Fruit fly (Drosophila melanogaster) whole organism, embryonic: ENCODE measurements around the gene CG42554.

ENCODE experiments used
- Atf3 ChIP-seq: fragments of 200-800 bp; sonication (Bioruptor generic); optimal IDR thresholded peaks from 3 replicates; lab custom pipeline; 2016; ENCODE audit warnings: missing biosample characterization, missing genetic modification characterization
- Awh ChIP-seq: fragments of 200-800 bp; sonication (Bioruptor generic); IDR thresholded peaks from 2 replicates; pipeline ENCODE4, ENCODE4 v1.3.6; 2022; ENCODE audit warnings: missing biosample characterization, missing genetic modification characterization
- CG13775 ChIP-seq: fragments of 200-800 bp; sonication (Bioruptor generic); optimal IDR thresholded peaks from 3 replicates; lab custom pipeline; 2017; ENCODE audit warnings: missing biosample characterization, mild to moderate bottlenecking, missing genetic modification characterization
- CG17328 ChIP-seq: fragments of 200-800 bp; sonication (Bioruptor generic); IDR thresholded peaks from 2 replicates; pipeline ENCODE4 v1.3.6; 2022; ENCODE audit warnings: missing biosample characterization, missing genetic modification characterization
- CG17359 ChIP-seq: fragments of 200-800 bp; sonication (Bioruptor generic); optimal IDR thresholded peaks from 3 replicates; lab custom pipeline; 2018; ENCODE audit warnings: missing biosample characterization, mild to moderate bottlenecking, missing genetic modification characterization, moderate library complexity
- CG17802 ChIP-seq: fragments of 200-800 bp; sonication (Bioruptor generic); optimal IDR thresholded peaks from 2 replicates; lab custom pipeline; 2018; ENCODE audit warnings: missing biosample characterization, mild to moderate bottlenecking, missing genetic modification characterization, moderate library complexity
- CG1792 ChIP-seq: fragments of 200-800 bp; sonication (Bioruptor generic); optimal IDR thresholded peaks from 2 replicates; lab custom pipeline; 2016; ENCODE audit warnings: missing biosample characterization, missing genetic modification characterization
- CG31441 ChIP-seq: fragments of 200-800 bp; sonication (Bioruptor generic); IDR thresholded peaks from 2 replicates; pipeline ENCODE4 v1.3.6; 2022; ENCODE audit warnings: missing biosample characterization, missing genetic modification characterization
- CG32532 ChIP-seq: fragments of 200-800 bp; sonication (Bioruptor generic); IDR thresholded peaks from 2 replicates; pipeline ENCODE4 v1.3.6; 2022; ENCODE audit warnings: missing biosample characterization, missing genetic modification characterization
- CG4730 ChIP-seq: fragments of 200-800 bp; sonication (Bioruptor generic); IDR thresholded peaks from 2 replicates; pipeline ENCODE4 v1.3.6; 2022; ENCODE audit warnings: missing biosample characterization, missing genetic modification characterization
- CG6254 ChIP-seq: fragments of 200-800 bp; sonication (Bioruptor generic); optimal IDR thresholded peaks from 3 replicates; lab custom pipeline; 2017; ENCODE audit warnings: mild to moderate bottlenecking, missing biosample characterization, missing genetic modification reagents, missing genetic modification characterization
- CG6683 ChIP-seq: fragments of 200-800 bp; sonication (Bioruptor generic); optimal IDR thresholded peaks from 2 replicates; lab custom pipeline; 2017; ENCODE audit warnings: missing biosample characterization, mild to moderate bottlenecking, missing genetic modification characterization, missing genetic modification reagents
- CG7745 ChIP-seq: fragments of 200-800 bp; sonication (Bioruptor generic); optimal IDR thresholded peaks from 2 replicates; lab custom pipeline; 2018; ENCODE audit warnings: missing biosample characterization, mild to moderate bottlenecking, missing genetic modification characterization, moderate library complexity
- CG9609 ChIP-seq: fragments of 200-800 bp; sonication (Bioruptor generic); optimal IDR thresholded peaks from 3 replicates; lab custom pipeline; 2016; ENCODE audit warnings: missing biosample characterization, missing genetic modification characterization
- CG9727 ChIP-seq: fragments of 200-800 bp; sonication (Bioruptor generic); optimal IDR thresholded peaks from 3 replicates; lab custom pipeline; 2017; ENCODE audit warnings: missing biosample characterization, mild to moderate bottlenecking, missing genetic modification characterization
- Elba2 ChIP-seq: fragments of 200-800 bp; sonication (Bioruptor generic); optimal IDR thresholded peaks from 3 replicates; lab custom pipeline; 2016; ENCODE audit warnings: missing biosample characterization, missing genetic modification characterization
- HLHmδ ChIP-seq: fragments of 200-800 bp; sonication (Bioruptor generic); optimal IDR thresholded peaks from 2 replicates; lab custom pipeline; 2018; ENCODE audit warnings: missing biosample characterization, mild to moderate bottlenecking, missing genetic modification characterization, moderate library complexity
- Sox102F ChIP-seq: fragments of 200-800 bp; sonication (Bioruptor generic); optimal IDR thresholded peaks from 2 replicates; lab custom pipeline; 2018; ENCODE audit warnings: missing biosample characterization, mild to moderate bottlenecking, missing genetic modification characterization, moderate library complexity
- Ssrp ChIP-seq: fragments of 200-800 bp; sonication (Bioruptor generic); optimal IDR thresholded peaks from 2 replicates; lab custom pipeline; 2018; ENCODE audit warnings: missing biosample characterization, mild to moderate bottlenecking, missing genetic modification characterization, moderate library complexity
- YL-1 ChIP-seq: fragments of 200-800 bp; sonication (Bioruptor generic); optimal IDR thresholded peaks from 3 replicates; lab custom pipeline; 2017; ENCODE audit warnings: missing biosample characterization, mild to moderate bottlenecking, missing genetic modification characterization
- al ChIP-seq: fragments of 200-800 bp; sonication (Bioruptor generic); IDR thresholded peaks from 2 replicates; pipeline ENCODE4 v1.3.6; 2022; ENCODE audit warnings: missing biosample characterization, missing genetic modification characterization
- ase ChIP-seq: fragments of 200-800 bp; sonication (Bioruptor generic); IDR thresholded peaks from 3 replicates; pipeline ENCODE4 v1.3.6; 2022; ENCODE audit warnings: missing biosample characterization, missing genetic modification characterization
- ash1 ChIP-seq: fragments of 200-800 bp; sonication (Bioruptor generic); optimal IDR thresholded peaks from 2 replicates; lab custom pipeline; 2018; ENCODE audit warnings: missing biosample characterization, mild to moderate bottlenecking, missing genetic modification characterization
- chinmo ChIP-seq: fragments of 200-800 bp; sonication (Bioruptor generic); IDR thresholded peaks from 4 replicates; pipeline ENCODE4 v1.3.6; 2022; ENCODE audit warnings: missing biosample characterization, missing genetic modification characterization; ENCODE audit not compliant: partially characterized antibody
- da ChIP-seq: fragments of 200-800 bp; sonication (Bioruptor generic); optimal IDR thresholded peaks from 2 replicates; lab custom pipeline; 2016; ENCODE audit warnings: missing biosample characterization, missing genetic modification characterization
- dm ChIP-seq: fragments of 200-800 bp; sonication (Bioruptor generic); optimal IDR thresholded peaks from 3 replicates; lab custom pipeline; 2016; ENCODE audit warnings: missing biosample characterization, missing genetic modification characterization
- ems ChIP-seq: fragments of 200-800 bp; sonication (Bioruptor generic); optimal IDR thresholded peaks from 3 replicates; lab custom pipeline; 2016; ENCODE audit warnings: missing biosample characterization, missing genetic modification characterization
- fu2 ChIP-seq: fragments of 200-800 bp; sonication (Bioruptor generic); optimal IDR thresholded peaks from 2 replicates; lab custom pipeline; 2016; ENCODE audit warnings: missing biosample characterization, missing genetic modification characterization
- grn ChIP-seq: fragments of 200-800 bp; sonication (Bioruptor generic); optimal IDR thresholded peaks from 3 replicates; lab custom pipeline; 2017; ENCODE audit warnings: missing biosample characterization, missing genetic modification characterization
- gro ChIP-seq: fragments of 200-800 bp; sonication (Bioruptor generic); optimal IDR thresholded peaks from 2 replicates; lab custom pipeline; 2016; ENCODE audit warnings: missing biosample characterization, missing genetic modification characterization
- hkb ChIP-seq, 2 experiments: fragments of 200-800 bp in 1 of 2; fragments of >200 bp in 1 of 2; sonication (Bioruptor generic) in 1 of 2; IDR thresholded peaks in 1 of 2; optimal IDR thresholded peaks in 1 of 2; 2 replicates each; pipeline versions ENCODE4 v1.3.6 to Lab custom; 2017 to 2022; ENCODE audit warnings: missing biosample characterization in 1 of 2, missing genetic modification characterization in 1 of 2
- knrl ChIP-seq: fragments of 200-800 bp; sonication (Bioruptor generic); IDR thresholded peaks from 3 replicates; pipeline ENCODE4 v1.3.6; 2022; ENCODE audit warnings: missing biosample characterization, missing genetic modification characterization; ENCODE audit not compliant: partially characterized antibody
- lov ChIP-seq, 2 experiments: fragments of 200-800 bp in 1 of 2; fragments of >200 bp in 1 of 2; sonication (Bioruptor generic) in 1 of 2; IDR thresholded peaks in 1 of 2; optimal IDR thresholded peaks in 1 of 2; 2 replicates in 1 of 2; 3 replicates in 1 of 2; pipeline versions ENCODE4 v1.3.6 to Lab custom; 2017 to 2022; ENCODE audit warnings: missing biosample characterization in 1 of 2, missing genetic modification characterization in 1 of 2
- nau ChIP-seq: fragments of 200-800 bp; sonication (Bioruptor generic); optimal IDR thresholded peaks from 3 replicates; lab custom pipeline; 2017; ENCODE audit warnings: missing biosample characterization, mild to moderate bottlenecking, missing genetic modification characterization, missing genetic modification reagents
- nmo ChIP-seq: fragments of 200-800 bp; sonication (Bioruptor generic); optimal IDR thresholded peaks from 2 replicates; lab custom pipeline; 2018; ENCODE audit warnings: missing biosample characterization, mild to moderate bottlenecking, missing genetic modification characterization, moderate library complexity
- p53 ChIP-seq: fragments of 200-800 bp; sonication (Bioruptor generic); optimal IDR thresholded peaks from 2 replicates; lab custom pipeline; 2016; ENCODE audit warnings: missing biosample characterization, missing genetic modification characterization
- pita ChIP-seq: fragments of 200-800 bp; sonication (Bioruptor generic); optimal IDR thresholded peaks from 2 replicates; lab custom pipeline; 2017; ENCODE audit warnings: missing biosample characterization, mild to moderate bottlenecking, missing genetic modification characterization
- prd ChIP-seq, 3 experiments: fragments of >200 bp in 2 of 3; fragments of 200-800 bp in 1 of 3; sonication (Bioruptor generic) in 1 of 3; optimal IDR thresholded peaks in 2 of 3; IDR thresholded peaks in 1 of 3; 2 replicates in 2 of 3; 3 replicates in 1 of 3; pipeline versions ENCODE4 v1.3.6 to Lab custom; 2017 to 2022; ENCODE audit warnings: missing biosample characterization in 1 of 3, missing genetic modification characterization in 1 of 3
- pros ChIP-seq: fragments of 200-800 bp; sonication (Bioruptor generic); optimal IDR thresholded peaks from 3 replicates; lab custom pipeline; 2019; ENCODE audit warnings: missing biosample characterization, mild to moderate bottlenecking, missing genetic modification characterization, moderate library complexity
- ranshi ChIP-seq: fragments of 200-800 bp; sonication (Bioruptor generic); IDR thresholded peaks from 2 replicates; pipeline ENCODE4 v1.3.6; 2022; ENCODE audit warnings: missing biosample characterization, missing genetic modification characterization
- sens ChIP-seq: fragments of 200-800 bp; sonication (Bioruptor generic); peaks from one replicate; lab custom pipeline; 2016; ENCODE audit warnings: missing biosample characterization, missing genetic modification characterization
- sens-2 ChIP-seq: fragments of 200-800 bp; sonication (Bioruptor generic); IDR thresholded peaks from 2 replicates; pipeline ENCODE4 v1.3.6; 2022; ENCODE audit warnings: missing biosample characterization, missing genetic modification characterization
- sr ChIP-seq: fragments of 200-800 bp; sonication (Bioruptor generic); IDR thresholded peaks from 3 replicates; pipeline ENCODE4 v1.3.6; 2022; ENCODE audit warnings: missing biosample characterization, missing genetic modification characterization
- tin ChIP-seq: fragments of 200-800 bp; sonication (Bioruptor generic); optimal IDR thresholded peaks from 3 replicates; lab custom pipeline; 2016; ENCODE audit warnings: missing biosample characterization, missing genetic modification characterization
- tio ChIP-seq: fragments of 200-800 bp; sonication (Bioruptor generic); optimal IDR thresholded peaks from 2 replicates; lab custom pipeline; 2017; ENCODE audit warnings: missing biosample characterization, missing genetic modification characterization, inconsistent platforms
- toy ChIP-seq: fragments of 200-800 bp; sonication (Bioruptor generic); IDR thresholded peaks from 2 replicates; pipeline ENCODE4 v1.3.6; 2022; ENCODE audit warnings: missing biosample characterization, missing genetic modification characterization
- wek ChIP-seq: fragments of 200-800 bp; sonication (Bioruptor generic); optimal IDR thresholded peaks from 3 replicates; lab custom pipeline; 2018; ENCODE audit warnings: missing biosample characterization, mild to moderate bottlenecking, missing genetic modification characterization, moderate library complexity

The CG42554 gene

dm6 chr3L:815234-816200 lies 20.0 kb upstream of the CG42554 start (continued):
- TF ChIP-seq nmo (GFP tag; lab: Kevin White, UChicago) (peak; percentile 40), pita (GFP tag; lab: Kevin White, UChicago) (no peak), da (GFP tag; lab: Kevin White, UChicago) (peak; percentile 22), Ssrp (tag; lab: Kevin White, UChicago) (peak; percentile 49), CG13775 (GFP tag; lab: Kevin White, UChicago) (no peak), CG4730 (GFP tag; lab: Robert Waterston, UW) (no peak), sr (GFP tag; lab: Robert Waterston, UW) (peak; percentile 89), CG6254 (GFP tag; lab: Kevin White, UChicago) (no peak), grn (GFP tag; lab: Kevin White, UChicago) (no peak), YL-1 (no peak), CG32532 (GFP tag; lab: Robert Waterston, UW) (peak; percentile 53; the same call in 1 of the 2 replicates), ranshi (GFP tag; lab: Robert Waterston, UW) (peak; percentile 62; the same call in 1 of the 2 replicates), sens-2 (GFP tag; lab: Robert Waterston, UW) (0 out of 2 replicates have a peak, but pooled peaks have one; percentile 17), ems (GFP tag; lab: Kevin White, UChicago) (no peak), nau (GFP tag; lab: Kevin White, UChicago) (no peak), Sox102F (peak; percentile 64), CG7745 (tag; lab: Kevin White, UChicago) (no peak), al (GFP tag; lab: Robert Waterston, UW) (0 out of 2 replicates have a peak, but pooled peaks have one; percentile 28), prd (optimal IDR thresholded peaks at IDR 0.05; lab: Kevin White, UChicago) (no peak), prd (GFP tag; IDR thresholded peaks at IDR 0.05; lab: Robert Waterston, UW) (peak; percentile 64; the same call in 2 of the 3 replicates), fu2 (GFP tag; lab: Kevin White, UChicago) (no peak), pros (GFP tag; lab: Kevin White, UChicago) (no peak), knrl (GFP tag; lab: Robert Waterston, UW) (no peak), Awh (GFP tag; lab: Robert Waterston, UW) (no peak), tio (GFP tag; lab: Kevin White, UChicago) (no peak), tin (GFP tag; lab: Kevin White, UChicago) (no peak), CG1792 (GFP tag; lab: Kevin White, UChicago) (no peak), ash1 (GFP tag; lab: Kevin White, UChicago) (no peak), hkb (optimal IDR thresholded peaks at IDR 0.05; lab: Kevin White, UChicago) (no peak), hkb (GFP tag; IDR thresholded peaks at IDR 0.05; lab: Robert Waterston, UW) (peak; percentile 40; the same call in 1 of the 2 replicates), p53 (no peak), Atf3 (GFP tag; lab: Kevin White, UChicago) (no peak), dm (GFP tag; lab: Kevin White, UChicago) (no peak), toy (GFP tag; lab: Robert Waterston, UW) (no peak), gro (no peak), ase (GFP tag; lab: Robert Waterston, UW) (0 out of 3 replicates have a peak, but pooled peaks have one; percentile 27), wek (GFP tag; lab: Kevin White, UChicago) (no peak), CG9727 (GFP tag; lab: Kevin White, UChicago) (no peak), HLHmδ (GFP tag; lab: Kevin White, UChicago) (no peak), Elba2 (no peak), lov (optimal IDR thresholded peaks at IDR 0.05; lab: Kevin White, UChicago) (no peak), lov (GFP tag; IDR thresholded peaks at IDR 0.05; lab: Robert Waterston, UW) (peak; percentile 47; the same call in 1 of the 3 replicates), CG17802 (no peak), CG9609 (no peak), sens (GFP tag; lab: Kevin White, UChicago) (no peak), CG6683 (GFP tag; lab: Kevin White, UChicago) (no peak), CG17359 (peak; percentile 64), CG31441 (GFP tag; lab: Robert Waterston, UW) (no peak), chinmo (0 out of 4 replicates have a peak, but pooled peaks have one; percentile 49), CG17328 (GFP tag; lab: Robert Waterston, UW) (peak; percentile 57)
